Fruit fly (Drosophila melanogaster) Kc167 (cell line): Measurements from ENCODE around the gene CG4854.

Experiments
- Myc ChIP-seq: fragments of >200 bp; optimal IDR thresholded peaks from 2 replicates; lab custom pipeline; 2017; ENCODE audit warnings: missing external identifiers
- Sin3A ChIP-seq: fragments of >200 bp; optimal IDR thresholded peaks from 2 replicates; lab custom pipeline; 2018; ENCODE audit warnings: missing external identifiers
- h ChIP-seq: fragments of >200 bp; optimal IDR thresholded peaks from 3 replicates; lab custom pipeline; 2018; ENCODE audit warnings: missing external identifiers
- insv ChIP-seq: fragments of >200 bp; optimal IDR thresholded peaks from 3 replicates; lab custom pipeline; 2018; ENCODE audit warnings: missing external identifiers
- psq ChIP-seq: fragments of >200 bp; optimal IDR thresholded peaks from 2 replicates; lab custom pipeline; 2017; ENCODE audit warnings: missing external identifiers
- ttk ChIP-seq: sonication (Bioruptor generic); optimal IDR thresholded peaks from 2 replicates; lab custom pipeline; 2017; ENCODE audit warnings: missing external identifiers

CG4854 gene

dm6 chr3R:20059650-20060049 lies 31.8 kb downstream of the CG4854 start, which contains the start of gene CG4390:
TSS of gene CG4390 (minus strand) at chr3R:20059750.
- TF ChIP-seq psq (lab: Kevin White, UChicago) (no peak), ttk (lab: Kevin White, UChicago) (no peak), Myc (lab: Kevin White, UChicago) (no peak), h (lab: Kevin White, UChicago) (no peak), insv (no peak), Sin3A (lab: Kevin White, UChicago) (no peak)

DNA sequence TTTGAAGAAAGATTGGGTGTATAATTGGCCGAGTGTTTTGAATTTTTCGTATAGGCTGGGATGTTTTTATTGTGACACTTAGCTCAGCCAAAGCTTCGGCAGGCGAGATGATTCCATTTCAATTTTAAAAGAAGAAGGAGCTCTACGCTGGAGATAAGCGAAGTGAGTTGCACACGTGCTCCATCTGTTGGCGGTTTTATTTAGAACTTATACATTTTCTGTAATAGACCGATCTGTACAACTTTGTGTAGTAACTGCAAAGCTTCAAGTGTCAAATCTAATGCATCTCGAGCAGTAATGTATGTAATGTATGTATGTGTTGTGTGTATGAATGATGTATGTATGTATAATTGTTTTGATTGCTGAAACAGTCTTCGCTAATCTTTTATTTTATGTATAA lies 38.6 kb downstream of the CG4854 start:
- no peak for TF ChIP-seq Myc (lab: Kevin White, UChicago)
- TF ChIP-seq h (lab: Kevin White, UChicago), result no peak
- TF ChIP-seq insv, result no peak
- TF ChIP-seq Sin3A (lab: Kevin White, UChicago), result no peak
- no peak for TF ChIP-seq ttk (lab: Kevin White, UChicago)
- no peak for TF ChIP-seq psq (lab: Kevin White, UChicago)
